Fruit fly (Drosophila melanogaster) S2 (cell line): ENCODE data around the gene Alms1b.

Experiments used
- CG8478 ChIP-seq: fragments of >200 bp; optimal IDR thresholded peaks from 2 replicates; lab custom pipeline; 2018
- CTCF ChIP-seq, 2 experiments: fragments of >200 bp; optimal IDR thresholded peaks; 2 replicates each; lab custom pipeline; 2018

The Alms1b gene

DNA sequence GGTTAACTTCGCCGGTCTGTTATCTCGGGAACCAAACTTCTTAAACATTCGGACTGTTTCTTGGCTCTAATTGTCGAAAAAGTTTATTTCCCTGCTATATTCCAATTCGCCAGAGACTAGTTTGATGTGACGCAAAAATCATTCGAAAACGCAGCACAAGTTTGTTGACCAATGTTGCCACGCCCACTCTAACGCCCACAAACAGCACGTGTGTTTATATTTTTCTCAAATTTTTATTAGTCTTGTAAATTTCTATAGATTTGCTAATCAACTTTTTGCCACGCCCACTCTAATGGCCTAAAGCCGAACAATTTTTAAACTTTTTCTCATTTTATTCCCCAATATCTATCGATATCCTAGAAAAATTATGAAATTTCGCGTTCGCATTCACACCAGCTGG lies at the start of gene Alms1b:
Alms1b (minus strand) TSS at position 101 of the 400 bp plus-strand sequence.
- TF ChIP-seq CG8478 (lab: Kevin White, UChicago) (no peak), CTCF (optimal IDR thresholded peaks at IDR 0.05; lab: Kevin White, UChicago) (no peak)

- no peak for TF ChIP-seq CTCF (optimal IDR thresholded peaks at IDR 0.05; lab: Kevin White, UChicago)
- TF ChIP-seq CG8478 (lab: Kevin White, UChicago): no peak
Measured at dm6 chrX:4679813-4680381, 49.2 kb upstream of the Alms1b start.

- TF ChIP-seq CG8478 (lab: Kevin White, UChicago): no peak
- TF ChIP-seq CTCF (optimal IDR thresholded peaks at IDR 0.05; lab: Kevin White, UChicago): no peak
Measured at dm6 chrX:4678913-4679812, 48.4 kb upstream of the Alms1b start, which contains the start of gene fzr. Gene fzr (minus strand): TSS chrX:4679537.

dm6 chrX:4678146-4678912 lies 47.6 kb upstream of the Alms1b start:
- TF ChIP-seq CG8478 (lab: Kevin White, UChicago): no peak
- no peak for TF ChIP-seq CTCF (optimal IDR thresholded peaks at IDR 0.05; lab: Kevin White, UChicago)

DNA sequence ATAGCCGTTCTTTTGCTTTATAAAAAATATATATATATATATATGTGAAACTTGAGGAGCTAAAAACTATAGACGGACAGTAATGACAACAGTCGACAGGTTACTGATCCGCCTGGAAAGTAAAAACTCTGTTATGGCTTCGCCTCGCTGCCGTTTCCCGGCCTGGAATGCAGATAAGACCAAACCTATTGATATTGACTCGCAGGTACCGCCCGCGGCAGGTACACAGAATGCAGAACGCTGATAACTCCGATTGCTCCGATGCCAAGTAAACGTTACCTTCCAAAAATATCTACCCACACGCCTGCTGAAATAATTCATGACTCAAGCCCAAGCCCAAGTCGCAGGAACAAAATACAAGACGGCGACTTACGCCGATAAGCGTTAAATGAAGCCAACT lies 46.7 kb upstream of the Alms1b start:
- TF ChIP-seq CG8478 (lab: Kevin White, UChicago): no peak
- no peak for TF ChIP-seq CTCF (optimal IDR thresholded peaks at IDR 0.05; lab: Kevin White, UChicago)

dm6 chrX:4675054-4675453 lies 44.3 kb upstream of the Alms1b start:
- TF ChIP-seq CG8478 (lab: Kevin White, UChicago): no peak
- no peak for TF ChIP-seq CTCF (optimal IDR thresholded peaks at IDR 0.05; lab: Kevin White, UChicago)

dm6 chrX:4671194-4671626 lies 40.5 kb upstream of the Alms1b start:
- TF ChIP-seq CG8478 (lab: Kevin White, UChicago) (no peak), CTCF (optimal IDR thresholded peaks at IDR 0.05; lab: Kevin White, UChicago) (no peak)

DNA sequence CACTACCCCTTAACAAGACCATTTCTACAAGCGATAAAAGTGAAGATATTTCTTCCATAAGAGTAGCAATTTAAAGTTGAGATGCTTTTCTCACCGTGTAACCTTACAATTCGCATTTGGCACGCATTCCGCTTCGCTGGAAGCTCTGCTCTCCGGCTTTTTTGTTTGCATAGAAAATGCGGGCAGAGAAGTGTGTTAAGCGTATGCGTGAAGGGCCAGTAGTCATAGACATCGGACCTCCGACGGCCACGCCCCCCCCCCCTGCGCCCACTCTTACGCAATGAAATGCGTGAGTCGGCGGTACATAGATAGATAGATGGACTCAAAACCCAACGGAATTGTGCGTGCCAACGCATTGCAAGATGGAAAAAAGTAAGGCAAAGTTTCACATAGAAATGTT lies 38.7 kb upstream of the Alms1b start:
- TF ChIP-seq CG8478 (lab: Kevin White, UChicago) (no peak), CTCF (optimal IDR thresholded peaks at IDR 0.05; lab: Kevin White, UChicago) (no peak)

DNA sequence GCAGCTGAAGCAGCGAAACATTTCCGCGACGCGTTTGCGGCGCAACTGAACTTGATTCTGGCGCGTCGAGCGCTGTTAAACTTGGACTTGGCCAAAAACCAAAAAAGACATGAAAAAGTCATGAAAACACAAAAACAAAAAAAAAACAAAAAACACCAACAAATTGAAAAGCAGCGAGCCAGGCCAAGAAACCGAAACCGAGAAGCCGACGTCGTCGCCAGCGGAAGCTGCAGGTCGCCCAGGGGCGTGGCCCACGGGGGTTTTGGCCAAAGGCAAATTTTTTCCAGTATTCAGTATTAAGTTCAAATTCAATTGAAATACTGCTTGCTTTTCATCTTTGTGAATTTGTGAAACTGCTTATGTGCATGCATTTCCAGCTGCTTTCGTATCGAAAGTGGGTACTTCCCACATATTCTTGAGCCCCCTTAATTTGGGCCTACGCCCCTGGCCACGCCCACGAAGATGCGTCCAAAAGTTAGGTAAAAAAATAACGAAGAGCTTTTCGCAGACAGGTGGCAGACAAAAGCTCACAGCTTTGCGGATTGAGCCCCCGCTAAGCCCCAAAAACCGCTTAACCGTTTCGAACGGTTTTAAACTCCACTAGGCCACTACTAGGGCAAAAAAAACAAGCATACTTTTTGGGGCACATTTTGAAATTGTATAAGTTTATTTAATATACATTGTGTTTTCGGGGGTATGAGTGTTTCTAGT lies 36.1 kb upstream of the Alms1b start, which contains the start of gene CG3009:
CG3009 (minus strand) TSS at position 51 of the 711 bp plus-strand sequence.
- TF ChIP-seq CG8478 (lab: Kevin White, UChicago) (no peak), CTCF (optimal IDR thresholded peaks at IDR 0.05; lab: Kevin White, UChicago) (peak; percentile 36 to 59)

dm6 chrX:4664107-4664506 lies 33.4 kb upstream of the Alms1b start:
- TF ChIP-seq CTCF (optimal IDR thresholded peaks at IDR 0.05; lab: Kevin White, UChicago) (no peak), CG8478 (lab: Kevin White, UChicago) (no peak)

- TF ChIP-seq CTCF (optimal IDR thresholded peaks at IDR 0.05; lab: Kevin White, UChicago) (no peak), CG8478 (lab: Kevin White, UChicago) (no peak)
Measured at dm6 chrX:4660642-4661252, 30.0 kb upstream of the Alms1b start.

dm6 chrX:4657896-4658295 lies 27.2 kb upstream of the Alms1b start:
- TF ChIP-seq CG8478 (lab: Kevin White, UChicago): no peak
- TF ChIP-seq CTCF (optimal IDR thresholded peaks at IDR 0.05; lab: Kevin White, UChicago): no peak

DNA sequence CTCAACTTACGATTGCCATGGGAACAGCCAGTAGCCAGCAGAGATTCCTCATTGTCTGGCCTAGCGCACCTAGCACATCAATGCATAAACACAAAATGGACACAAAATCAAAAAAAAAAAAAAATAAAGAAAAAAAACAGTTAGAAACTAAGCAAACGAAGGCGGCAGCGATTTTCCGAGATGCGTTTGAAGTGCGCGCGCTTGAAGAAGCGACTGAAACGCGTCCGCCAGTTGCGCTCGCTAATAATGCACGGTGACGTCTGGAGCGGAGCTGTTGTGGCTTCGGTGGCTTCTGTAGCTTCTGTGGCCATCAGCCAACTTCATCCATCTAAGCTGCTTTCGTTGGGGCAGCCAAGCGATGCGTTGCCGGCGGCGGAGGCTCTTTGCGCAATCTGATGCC lies 23.7 kb upstream of the Alms1b start, which contains the start of gene CG15473:
CG15473 (minus strand) TSS at position 101 of the 400 bp plus-strand sequence.
- no peak for TF ChIP-seq CTCF (optimal IDR thresholded peaks at IDR 0.05; lab: Kevin White, UChicago)
- TF ChIP-seq CG8478 (lab: Kevin White, UChicago): no peak
